Worm (Caenorhabditis elegans) whole organism, late embryonic: ENCODE results near the gene irld-19.

Source experiments
- ceh-9 ChIP-seq: sonication (generic microtip); optimal IDR thresholded peaks from 2 replicates; lab custom pipeline; 2016; ENCODE audit warnings: mild to moderate bottlenecking, missing genetic modification characterization, inconsistent platforms, missing compliant biosample characterization
- madf-2 ChIP-seq: sonication (generic microtip); optimal IDR thresholded peaks from 2 replicates; lab custom pipeline; 2017; ENCODE audit warnings: missing genetic modification characterization, missing compliant biosample characterization

DNA sequence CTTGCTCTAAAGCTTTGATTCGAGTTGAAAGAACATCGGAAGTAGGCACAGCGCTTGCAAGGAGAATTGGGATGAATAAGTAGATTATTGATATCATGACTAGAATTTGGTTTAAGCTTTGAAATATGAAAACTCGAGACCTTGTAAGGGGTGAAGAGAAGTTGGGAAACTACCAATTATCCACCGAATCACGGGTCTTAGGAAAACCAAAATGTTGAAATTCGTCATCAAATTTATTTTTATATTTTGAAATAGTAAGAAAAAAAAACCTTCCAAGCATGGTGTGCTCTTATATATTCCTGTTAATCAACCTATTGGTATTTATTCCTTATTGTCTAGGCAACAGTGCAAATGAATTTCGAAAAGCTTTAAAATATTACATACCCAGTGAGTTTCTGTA is 13.3 kb downstream of the irld-19 start, which contains the start of the genes irld-60 and irld-20:
- TF ChIP-seq ceh-9 (tag; lab: Kevin White, UChicago), result no peak
- no peak for TF ChIP-seq madf-2
